Worm (Caenorhabditis elegans): Measurements from ENCODE around the gene B0222.1.

DNA sequence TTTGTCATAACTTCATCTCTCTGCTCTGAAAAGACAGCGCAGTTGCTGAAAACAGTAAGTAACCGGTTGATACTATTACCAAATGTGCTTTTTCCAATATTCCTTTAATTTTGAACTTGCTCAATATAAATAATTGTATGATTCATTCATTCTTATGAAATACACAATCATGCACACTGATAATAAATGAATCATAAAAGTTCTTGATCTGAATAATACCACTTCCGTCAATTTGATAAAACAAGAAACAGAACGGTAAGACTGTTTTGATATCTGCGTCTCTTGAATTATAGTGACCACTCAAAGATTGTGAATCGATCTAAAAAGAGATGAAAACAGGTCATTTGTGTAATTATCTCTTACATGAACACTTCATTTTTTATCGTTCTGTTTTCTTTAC is 7.7 kb upstream of the B0222.1 start, which contains the start of gene F21C10.4:
- TF ChIP-seq flt-1 (GFP tag; IDR thresholded peaks at IDR 0.05) (no peak), ztf-23 (GFP tag; IDR thresholded peaks at IDR 0.05) (no peak), tab-1 (GFP tag; IDR thresholded peaks at IDR 0.05) (no peak), klf-2 (GFP tag; conservative IDR thresholded peaks at IDR 0.05) (no peak)

All from whole organism, midembryonic.